Fruit fly (Drosophila melanogaster): ENCODE results near the gene Grasp65.
A peak's percentile ranks its signal among the peaks of the same experiment; 100 is the strongest.

The Grasp65 gene

DNA sequence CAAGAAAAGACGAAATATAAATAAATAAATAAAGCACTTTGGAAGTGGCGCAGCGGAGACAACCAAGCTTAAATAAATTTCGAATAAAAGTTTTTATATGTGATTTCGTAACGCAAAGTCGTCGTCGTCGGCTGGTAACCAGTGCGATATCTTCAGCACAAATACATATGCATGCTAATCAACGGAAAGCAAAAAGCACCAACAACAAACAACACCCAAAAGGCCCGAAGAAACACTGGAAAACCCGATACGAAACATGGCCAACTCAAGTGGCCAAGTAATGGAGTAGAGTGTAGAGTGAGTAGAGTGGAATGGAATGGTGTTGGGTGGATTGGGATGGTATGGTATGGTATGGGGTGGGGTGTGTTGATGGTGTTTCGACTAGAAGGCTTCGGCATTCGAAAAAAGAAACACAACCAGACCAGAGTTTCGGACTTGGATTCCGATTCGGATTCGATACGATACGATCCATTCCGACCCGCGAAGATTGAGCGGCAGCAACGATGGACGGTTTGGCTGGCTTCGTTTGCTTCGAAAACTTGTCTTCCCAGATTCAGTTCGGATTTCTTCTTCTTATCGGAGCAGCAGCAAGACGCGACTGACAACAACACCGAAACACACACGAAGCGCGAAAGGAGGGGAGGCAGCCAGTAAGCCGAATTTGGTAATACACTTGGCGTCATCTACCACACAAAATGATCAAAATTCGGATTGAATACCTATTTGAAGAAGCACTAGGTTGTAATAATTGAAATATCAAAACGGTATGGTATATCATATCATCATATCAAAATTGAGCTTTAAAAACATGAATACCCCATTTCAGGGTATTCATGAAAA, 22.0 kb upstream of the Grasp65 start:
- no peak for TF ChIP-seq Myc (optimal IDR thresholded peaks at IDR 0.05)
- TF ChIP-seq fru (GFP tag; optimal IDR thresholded peaks at IDR 0.05) = peak; percentile 97
- peak; percentile 7 for TF ChIP-seq CG9705 (GFP tag; optimal IDR thresholded peaks at IDR 0.05)
- TF ChIP-seq CG32264 (GFP tag; optimal IDR thresholded peaks at IDR 0.05) = peak; percentile 98
- TF ChIP-seq woc (GFP tag; optimal IDR thresholded peaks at IDR 0.05) = peak; percentile 99
- peak; percentile 87 for TF ChIP-seq Mio (GFP tag; optimal IDR thresholded peaks at IDR 0.05)
- TF ChIP-seq pan (optimal IDR thresholded peaks at IDR 0.05) = no peak
- TF ChIP-seq dsf (GFP tag; optimal IDR thresholded peaks at IDR 0.05; ENCODE audit: borderline replicate concordance) = peak; percentile 87
- peak; percentile 90 for TF ChIP-seq Jra (GFP tag; optimal IDR thresholded peaks at IDR 0.05)
- TF ChIP-seq tai (GFP tag; optimal IDR thresholded peaks at IDR 0.05) = peak; percentile 95
- TF ChIP-seq psq (GFP tag; optimal IDR thresholded peaks at IDR 0.05) = peak; percentile 98
- peak; percentile 99 for TF ChIP-seq ey (GFP tag; optimal IDR thresholded peaks at IDR 0.05)
- TF ChIP-seq dmrt93B (GFP tag; optimal IDR thresholded peaks at IDR 0.05) = peak; percentile 82
- TF ChIP-seq CrebA (GFP tag; optimal IDR thresholded peaks at IDR 0.05; ENCODE audit: borderline replicate concordance) = peak; percentile 65
- TF ChIP-seq GATAd (GFP tag; optimal IDR thresholded peaks at IDR 0.05) = no peak
- no peak for TF ChIP-seq Abd-B (GFP tag; optimal IDR thresholded peaks at IDR 0.05)
- peak; percentile 5 for TF ChIP-seq Dif (GFP tag; optimal IDR thresholded peaks at IDR 0.05; ENCODE audit: partially characterized antibody)
- TF ChIP-seq h (GFP tag; optimal IDR thresholded peaks at IDR 0.05) = peak; percentile 99
- TF ChIP-seq usp (GFP tag; optimal IDR thresholded peaks at IDR 0.05) = no peak
- TF ChIP-seq Sp1 (GFP tag; optimal IDR thresholded peaks at IDR 0.05) = peak; percentile 98
- TF ChIP-seq rgr (GFP tag; optimal IDR thresholded peaks at IDR 0.05) = peak; percentile 99
- peak; percentile 93 to 98 for TF ChIP-seq foxo (GFP tag; optimal IDR thresholded peaks at IDR 0.05)
- TF ChIP-seq sv (GFP tag; optimal IDR thresholded peaks at IDR 0.05) = peak; percentile 92
- peak; percentile 98 for TF ChIP-seq sage (GFP tag; optimal IDR thresholded peaks at IDR 0.05)
- TF ChIP-seq jim (GFP tag; optimal IDR thresholded peaks at IDR 0.05) = peak; percentile 22
- TF ChIP-seq Dfd (GFP tag; optimal IDR thresholded peaks at IDR 0.05) = no peak
- no peak for TF ChIP-seq lola (GFP tag; optimal IDR thresholded peaks at IDR 0.05)
- TF ChIP-seq br (GFP tag; optimal IDR thresholded peaks at IDR 0.05) = peak; percentile 99
- TF ChIP-seq Rel (GFP tag; optimal IDR thresholded peaks at IDR 0.05) = peak; percentile 96
- TF ChIP-seq Rel (tag; optimal IDR thresholded peaks at IDR 0.05) = peak; percentile 73
- peak; percentile 98 for TF ChIP-seq Hnf4 (GFP tag; optimal IDR thresholded peaks at IDR 0.05)
- TF ChIP-seq Hr83 (GFP tag; optimal IDR thresholded peaks at IDR 0.05; ENCODE audit: poor library complexity, severe bottlenecking) = peak; percentile 64
- peak; percentile 96 for TF ChIP-seq HLH106 (tag; optimal IDR thresholded peaks at IDR 0.05)
- TF ChIP-seq dl (GFP tag; optimal IDR thresholded peaks at IDR 0.05; ENCODE audit: insufficient read depth in 1 of 2, partially characterized antibody in 2 of 2) = no peak
- no peak for TF ChIP-seq Hr78 (GFP tag; optimal IDR thresholded peaks at IDR 0.05)
- peak; percentile 90 for TF ChIP-seq Vsx2 (GFP tag; optimal IDR thresholded peaks at IDR 0.05; ENCODE audit: partially characterized antibody)
- peak; percentile 99 for TF ChIP-seq OdsH (GFP tag; optimal IDR thresholded peaks at IDR 0.05)
- peak; percentile 91 for TF ChIP-seq brk (GFP tag; optimal IDR thresholded peaks at IDR 0.05)
- no peak for TF ChIP-seq N (GFP tag; optimal IDR thresholded peaks at IDR 0.05)

DNA sequence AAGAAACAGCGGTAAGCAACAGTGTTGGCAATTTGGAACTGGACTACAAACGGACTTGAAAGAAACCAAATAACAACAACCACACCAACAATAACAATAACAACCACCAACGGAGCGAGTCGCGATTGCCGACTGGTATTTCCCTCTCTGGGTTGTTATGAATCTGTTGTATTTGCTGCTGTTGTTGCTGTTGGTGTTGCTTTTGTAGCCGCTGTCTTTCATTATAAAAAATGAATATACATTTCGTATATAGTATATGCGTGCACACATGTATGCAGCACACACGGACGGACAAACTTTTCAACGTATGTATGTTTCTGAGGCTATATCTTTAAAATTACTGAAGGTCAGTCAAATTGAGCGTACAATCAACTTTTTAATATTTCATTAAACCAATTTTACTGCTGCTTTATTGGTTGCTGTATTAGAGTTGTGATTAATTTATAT, 21.3 kb upstream of the Grasp65 start:
- no peak for TF ChIP-seq Rel (GFP tag; optimal IDR thresholded peaks at IDR 0.05)
- TF ChIP-seq Rel (tag; optimal IDR thresholded peaks at IDR 0.05) = peak; percentile 94
- TF ChIP-seq psq (GFP tag; optimal IDR thresholded peaks at IDR 0.05) = peak; percentile 49
- TF ChIP-seq woc (GFP tag; optimal IDR thresholded peaks at IDR 0.05) = peak; percentile 35
- peak; percentile 9 for TF ChIP-seq sage (GFP tag; optimal IDR thresholded peaks at IDR 0.05)
- peak; percentile 8 for TF ChIP-seq Dif (GFP tag; optimal IDR thresholded peaks at IDR 0.05; ENCODE audit: partially characterized antibody)
- TF ChIP-seq Abd-B (GFP tag; optimal IDR thresholded peaks at IDR 0.05) = no peak
- peak; percentile 25 for TF ChIP-seq CrebA (GFP tag; optimal IDR thresholded peaks at IDR 0.05; ENCODE audit: borderline replicate concordance)
- peak; percentile 20 to 22 for TF ChIP-seq dl (GFP tag; optimal IDR thresholded peaks at IDR 0.05; ENCODE audit: insufficient read depth in 1 of 2, partially characterized antibody in 2 of 2)
- TF ChIP-seq sv (GFP tag; optimal IDR thresholded peaks at IDR 0.05) = peak; percentile 46
- no peak for TF ChIP-seq Dfd (GFP tag; optimal IDR thresholded peaks at IDR 0.05)
- no peak for TF ChIP-seq dmrt93B (GFP tag; optimal IDR thresholded peaks at IDR 0.05)

All from whole organism, wandering third instar larva.